Worm (Caenorhabditis elegans) whole organism, L4 larva: ENCODE results near the gene pqn-22.
A peak's percentile ranks its signal among the peaks of the same experiment; 100 is the strongest.

ENCODE experiments used
- F10B5.3 ChIP-seq: sonication (generic microtip); optimal IDR thresholded peaks from 2 replicates; lab custom pipeline; 2016; ENCODE audit warnings: mild to moderate bottlenecking, missing genetic modification characterization, missing compliant biosample characterization
- F44E2.7 ChIP-seq: fragments of 200-800 bp; sonication (Bioruptor generic); IDR thresholded peaks from 2 replicates; pipeline ENCODE4 v2.1.2; 2022; ENCODE audit warnings: missing genetic modification characterization, missing compliant biosample characterization
- R02D3.7 ChIP-seq: fragments of 150-350 bp; sonication (generic microtip); optimal IDR thresholded peaks from 3 replicates; lab custom pipeline; 2014; ENCODE audit warnings: missing biosample characterization, missing genetic modification characterization
- T20F7.1 ChIP-seq: fragments of 200-800 bp; sonication (Bioruptor generic); optimal IDR thresholded peaks from 2 replicates; lab custom pipeline; 2018; ENCODE audit warnings: mild to moderate bottlenecking, missing genetic modification characterization, missing compliant biosample characterization
- Y48G9A.11 ChIP-seq: fragments of 200-800 bp; sonication (Bioruptor generic); IDR thresholded peaks from 2 replicates; pipeline ENCODE4 v1.3.6; 2022; ENCODE audit warnings: missing genetic modification reagents, missing genetic modification characterization, missing compliant biosample characterization
- aha-1 ChIP-seq: fragments of 150-350 bp; peaks from one replicate; lab custom pipeline; 2014; ENCODE audit warnings: missing biosample characterization, missing genetic modification characterization
- attf-4 ChIP-seq: sonication (generic microtip); optimal IDR thresholded peaks from 3 replicates; lab custom pipeline; 2017; ENCODE audit warnings: missing biosample characterization, missing genetic modification characterization
- ceh-20 ChIP-seq: fragments of 200-800 bp; sonication (Bioruptor generic); IDR thresholded peaks from 2 replicates; pipeline ENCODE4 v1.3.6; 2022; ENCODE audit warnings: missing genetic modification reagents, missing genetic modification characterization, missing compliant biosample characterization
- ceh-44 ChIP-seq: fragments of 200-800 bp; sonication (Bioruptor generic); IDR thresholded peaks from 2 replicates; pipeline ENCODE4 v1.3.6; 2022; ENCODE audit warnings: missing genetic modification reagents, missing genetic modification characterization, missing compliant biosample characterization
- daf-12 ChIP-seq: fragments of 150-350 bp; optimal IDR thresholded peaks from 2 replicates; lab custom pipeline; 2014; ENCODE audit warnings: missing biosample characterization, missing genetic modification reagents, missing genetic modification characterization
- daf-16 ChIP-seq, 3 experiments: sonication (generic microtip); optimal IDR thresholded peaks; 2 replicates each; lab custom pipeline; 2016 to 2017; ENCODE audit warnings: missing genetic modification characterization in 3 of 3, missing genetic modification reagents in 3 of 3, mild to moderate bottlenecking in 2 of 3, missing compliant biosample characterization in 2 of 3, missing biosample characterization in 1 of 3, moderate library complexity in 1 of 3
- daf-19 ChIP-seq: fragments of 200-800 bp; sonication (Bioruptor generic); conservative IDR thresholded peaks from 2 replicates; pipeline ENCODE4 v1.3.6; 2022; ENCODE audit warnings: missing genetic modification characterization, missing compliant biosample characterization
- dmd-6 ChIP-seq: fragments of 200-800 bp; sonication (Bioruptor generic); IDR thresholded peaks from 2 replicates; pipeline ENCODE4 v1.3.6; 2022; ENCODE audit warnings: missing genetic modification reagents, missing genetic modification characterization, missing compliant biosample characterization
- dmd-8 ChIP-seq: fragments of 200-800 bp; sonication (Bioruptor generic); IDR thresholded peaks from 2 replicates; pipeline ENCODE4 v1.3.6; 2022; ENCODE audit warnings: missing genetic modification characterization, missing compliant biosample characterization
- dmd-9 ChIP-seq: fragments of 200-800 bp; sonication (Bioruptor generic); IDR thresholded peaks from 2 replicates; pipeline ENCODE4 v1.3.6; 2022; ENCODE audit warnings: missing genetic modification reagents, missing genetic modification characterization, missing compliant biosample characterization
- dpl-1 ChIP-seq: fragments of 150-350 bp; optimal IDR thresholded peaks from 2 replicates; lab custom pipeline; 2014; ENCODE audit warnings: missing biosample characterization, missing genetic modification reagents, missing genetic modification characterization
- dve-1 ChIP-seq: sonication (generic microtip); optimal IDR thresholded peaks from 2 replicates; lab custom pipeline; 2017; ENCODE audit warnings: antibody characterized with exemption, mild to moderate bottlenecking, missing genetic modification characterization, missing compliant biosample characterization; ENCODE audit not compliant: insufficient read depth
- egl-27 ChIP-seq: sonication (generic microtip); optimal IDR thresholded peaks from 3 replicates; lab custom pipeline; 2017; ENCODE audit warnings: missing biosample characterization, missing genetic modification reagents, missing genetic modification characterization
- egl-43 ChIP-seq: fragments of 200-800 bp; sonication (Bioruptor generic); IDR thresholded peaks from 2 replicates; pipeline ENCODE4 v1.3.6; 2022; ENCODE audit warnings: missing genetic modification reagents, missing genetic modification characterization, missing compliant biosample characterization
- hlh-11 ChIP-seq: fragments of 200-800 bp; sonication (Bioruptor generic); optimal IDR thresholded peaks from 2 replicates; lab custom pipeline; 2018; ENCODE audit warnings: mild to moderate bottlenecking, missing genetic modification characterization, missing compliant biosample characterization
- hlh-30 ChIP-seq: sonication (generic microtip); optimal IDR thresholded peaks from 2 replicates; lab custom pipeline; 2017; ENCODE audit warnings: antibody characterized with exemption, mild to moderate bottlenecking, missing genetic modification characterization, missing compliant biosample characterization; ENCODE audit not compliant: insufficient read depth
- lim-7 ChIP-seq: fragments of 200-800 bp; sonication (Bioruptor generic); IDR thresholded peaks from 2 replicates; pipeline ENCODE4 v1.3.6; 2022; ENCODE audit warnings: missing genetic modification characterization, missing compliant biosample characterization
- lsy-2 ChIP-seq, 2 experiments: fragments of 150-350 bp in 1 of 2; sonication (generic microtip) in 1 of 2; optimal IDR thresholded peaks; 2 replicates each; lab custom pipeline; 2014 to 2017; ENCODE audit warnings: missing biosample characterization in 2 of 2, missing genetic modification characterization in 2 of 2
- mdl-1 ChIP-seq, 2 experiments: fragments of 150-350 bp in 1 of 2; sonication (generic microtip) in 1 of 2; optimal IDR thresholded peaks; 2 replicates each; lab custom pipeline; 2014 to 2017; ENCODE audit warnings: missing biosample characterization in 2 of 2, missing genetic modification characterization in 2 of 2
- mep-1 ChIP-seq: fragments of 150-350 bp; sonication (generic microtip); optimal IDR thresholded peaks from 3 replicates; lab custom pipeline; 2014; ENCODE audit warnings: missing biosample characterization, missing genetic modification characterization
- nhr-25 ChIP-seq: sonication (generic microtip); optimal IDR thresholded peaks from 2 replicates; lab custom pipeline; 2017; ENCODE audit warnings: missing genetic modification characterization, mild to moderate bottlenecking, missing compliant biosample characterization, antibody characterized with exemption, moderate library complexity, borderline replicate concordance; ENCODE audit not compliant: insufficient read depth
- nhr-28 ChIP-seq: fragments of 150-350 bp; optimal IDR thresholded peaks from 2 replicates; lab custom pipeline; 2014; ENCODE audit warnings: missing biosample characterization, missing genetic modification characterization
- nhr-6 ChIP-seq: fragments of 150-350 bp; optimal IDR thresholded peaks from 2 replicates; lab custom pipeline; 2014; ENCODE audit warnings: missing biosample characterization, missing genetic modification characterization
- nhr-77 ChIP-seq: fragments of 150-350 bp; optimal IDR thresholded peaks from 2 replicates; lab custom pipeline; 2014; ENCODE audit warnings: missing biosample characterization, missing genetic modification characterization
- pha-4 ChIP-seq, 2 experiments: fragments of 150-350 bp in 1 of 2; fragments of 200-800 bp in 1 of 2; sonication (Bioruptor generic) in 1 of 2; IDR thresholded peaks in 1 of 2; optimal IDR thresholded peaks in 1 of 2; 2 replicates each; pipeline versions ENCODE4 v1.3.6 to Lab custom; 2014 to 2022; ENCODE audit warnings: missing genetic modification characterization in 2 of 2, missing genetic modification reagents in 2 of 2, missing biosample characterization in 1 of 2, missing compliant biosample characterization in 1 of 2
- php-3 ChIP-seq: fragments of 200-800 bp; sonication (Bioruptor generic); IDR thresholded peaks from 2 replicates; pipeline ENCODE4 v1.3.6; 2022; ENCODE audit warnings: missing genetic modification reagents, missing genetic modification characterization, missing compliant biosample characterization
- pqm-1 ChIP-seq: sonication (generic microtip); optimal IDR thresholded peaks from 2 replicates; lab custom pipeline; 2017; ENCODE audit warnings: missing biosample characterization, missing genetic modification characterization
- set-16 ChIP-seq: fragments of 200-800 bp; sonication (Bioruptor generic); IDR thresholded peaks from 2 replicates; pipeline ENCODE4 v1.3.6; 2022; ENCODE audit warnings: missing genetic modification reagents, missing genetic modification characterization, missing compliant biosample characterization
- unc-62 ChIP-seq, 3 experiments: fragments of 150-350 bp in 1 of 3; sonication (generic microtip); optimal IDR thresholded peaks in 2 of 3; peaks in 1 of 3; 1 replicate in 1 of 3; 2 replicates in 2 of 3; lab custom pipeline; 2014 to 2017; ENCODE audit warnings: missing biosample characterization in 3 of 3, missing genetic modification characterization in 3 of 3, missing genetic modification reagents in 3 of 3, missing genotype in 1 of 3
- ztf-11 ChIP-seq: fragments of 150-350 bp; optimal IDR thresholded peaks from 2 replicates; lab custom pipeline; 2014; ENCODE audit warnings: missing biosample characterization, missing genetic modification characterization

The pqn-22 gene

DNA sequence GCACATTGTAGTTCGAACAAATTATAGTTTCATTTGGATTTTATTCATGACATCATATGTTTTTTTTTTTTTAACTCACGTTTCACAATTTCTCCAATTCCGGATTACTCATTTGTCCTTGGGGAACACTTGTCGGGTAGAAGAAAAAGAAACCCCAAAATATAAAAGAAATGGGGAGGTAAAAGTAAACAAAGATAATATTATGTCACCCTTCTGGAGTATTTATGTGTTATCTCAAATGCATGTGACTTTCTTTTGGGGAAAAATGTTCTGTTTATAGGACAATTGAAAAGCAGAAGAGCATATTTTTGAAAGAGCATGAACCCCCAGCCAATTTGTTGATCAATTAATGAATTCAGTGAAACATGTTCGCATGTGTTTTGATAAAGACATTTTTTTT is 18.4 kb upstream of the pqn-22 start:
- TF ChIP-seq pha-4 (GFP tag; IDR thresholded peaks at IDR 0.05; lab: Robert Waterston, UW) (no peak), pha-4 (tag; optimal IDR thresholded peaks at IDR 0.05; lab: Kevin White, UChicago) (peak; percentile 36), daf-16 (GFP tag; optimal IDR thresholded peaks at IDR 0.05; lab: Kevin White, UChicago) (no peak), daf-16 (tag; optimal IDR thresholded peaks at IDR 0.05; lab: Kevin White, UChicago) (peak; percentile 77), daf-12 (tag; lab: Kevin White, UChicago) (no peak), hlh-30 (peak; percentile 16), dve-1 (tag; lab: Kevin White, UChicago) (peak; percentile 40), php-3 (GFP tag; lab: Robert Waterston, UW) (0 out of 2 replicates have a peak, but pooled peaks have one; percentile 23), nhr-28 (tag; lab: Kevin White, UChicago) (peak; percentile 25), T20F7.1 (GFP tag; lab: Kevin White, UChicago) (no peak)

DNA sequence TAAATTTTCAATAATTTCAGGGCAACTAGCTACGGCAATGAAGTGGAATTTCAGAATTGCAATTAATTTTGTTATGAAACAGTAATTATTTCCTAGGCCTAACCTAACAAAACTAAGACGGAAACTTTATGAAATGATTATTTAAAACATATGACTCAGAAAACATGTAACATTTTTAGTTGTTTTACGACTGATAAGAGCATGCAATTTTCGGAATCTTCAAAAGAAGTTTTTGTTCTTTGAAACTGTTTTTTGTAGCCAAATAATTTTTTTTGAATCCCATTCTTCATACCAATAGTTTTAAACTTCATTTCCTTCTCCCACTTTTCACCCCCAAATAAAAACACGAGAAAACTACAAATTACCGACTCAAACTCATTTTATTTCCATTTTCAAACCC is 15.6 kb upstream of the pqn-22 start:
- TF ChIP-seq dmd-9 (GFP tag; lab: Robert Waterston, UW), result no peak
- TF ChIP-seq php-3 (GFP tag; lab: Robert Waterston, UW), result peak; percentile 22; the same call in 1 of the 2 replicates
- TF ChIP-seq pqm-1, result peak; percentile 16
- TF ChIP-seq daf-16 (GFP tag; optimal IDR thresholded peaks at IDR 0.05; lab: Kevin White, UChicago), result no peak
- peak; percentile 23 for TF ChIP-seq daf-16 (tag; optimal IDR thresholded peaks at IDR 0.05; lab: Kevin White, UChicago)
- TF ChIP-seq Y48G9A.11, result no peak
- peak; percentile 11; the same call in 1 of the 2 replicates for TF ChIP-seq dmd-6 (GFP tag; lab: Robert Waterston, UW)
- TF ChIP-seq nhr-6 (tag; lab: Kevin White, UChicago), result no peak
- TF ChIP-seq nhr-28 (tag; lab: Kevin White, UChicago), result peak; percentile 64

DNA sequence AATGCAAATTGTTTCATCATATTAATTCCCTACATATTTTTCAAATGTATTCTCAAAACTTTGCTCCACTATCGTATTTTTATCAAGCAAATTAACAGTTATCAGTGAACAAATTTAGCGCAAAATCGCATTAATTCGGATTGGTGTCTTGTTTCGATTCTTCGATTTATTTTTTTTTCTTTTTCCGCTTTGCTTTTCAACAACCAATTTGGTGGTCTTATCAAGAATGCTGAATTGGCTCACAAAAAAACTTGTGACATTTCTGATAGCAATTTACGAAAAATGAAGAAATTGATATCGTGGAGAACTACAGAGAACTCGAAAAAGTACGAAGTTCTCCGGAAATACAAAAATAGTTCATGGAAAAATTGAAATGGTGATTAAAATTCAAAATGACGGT is 15.0 kb upstream of the pqn-22 start:
- TF ChIP-seq dmd-8 (GFP tag; lab: Robert Waterston, UW), result no peak
- peak; percentile 71 for TF ChIP-seq nhr-28 (tag; lab: Kevin White, UChicago)
- TF ChIP-seq dve-1 (tag; lab: Kevin White, UChicago), result peak; percentile 58
- no peak for TF ChIP-seq attf-4
- TF ChIP-seq ceh-20 (GFP tag; lab: Robert Waterston, UW), result no peak
- no peak for TF ChIP-seq egl-27
- no peak for TF ChIP-seq ztf-11 (tag; lab: Kevin White, UChicago)
- peak; percentile 26 for TF ChIP-seq nhr-77 (tag; lab: Kevin White, UChicago)
- TF ChIP-seq pqm-1, result peak; percentile 92
- TF ChIP-seq daf-16 (GFP tag; optimal IDR thresholded peaks at IDR 0.05; lab: Kevin White, UChicago), result no peak
- peak; percentile 82 for TF ChIP-seq daf-16 (tag; optimal IDR thresholded peaks at IDR 0.05; lab: Kevin White, UChicago)
- no peak for TF ChIP-seq T20F7.1 (GFP tag; lab: Kevin White, UChicago)
- no peak for TF ChIP-seq nhr-25
- TF ChIP-seq lsy-2 (tag; optimal IDR thresholded peaks at IDR 0.05; lab: Kevin White, UChicago), result no peak
- no peak for TF ChIP-seq daf-19 (GFP tag; lab: Robert Waterston, UW)
- TF ChIP-seq egl-43 (GFP tag; lab: Robert Waterston, UW), result no peak
- no peak for TF ChIP-seq lim-7 (GFP tag; lab: Robert Waterston, UW)
- no peak for TF ChIP-seq set-16 (GFP tag; lab: Robert Waterston, UW)
- TF ChIP-seq F44E2.7 (GFP tag; lab: Robert Waterston, UW), result no peak
- TF ChIP-seq R02D3.7 (tag; lab: Kevin White, UChicago), result no peak
- no peak for TF ChIP-seq mdl-1 (tag; optimal IDR thresholded peaks at IDR 0.05; lab: Kevin White, UChicago)
- no peak for TF ChIP-seq dpl-1
- TF ChIP-seq F10B5.3 (tag; lab: Kevin White, UChicago), result no peak
- TF ChIP-seq php-3 (GFP tag; lab: Robert Waterston, UW), result no peak
- TF ChIP-seq ceh-44 (GFP tag; lab: Robert Waterston, UW), result no peak
- TF ChIP-seq hlh-11, result no peak

DNA sequence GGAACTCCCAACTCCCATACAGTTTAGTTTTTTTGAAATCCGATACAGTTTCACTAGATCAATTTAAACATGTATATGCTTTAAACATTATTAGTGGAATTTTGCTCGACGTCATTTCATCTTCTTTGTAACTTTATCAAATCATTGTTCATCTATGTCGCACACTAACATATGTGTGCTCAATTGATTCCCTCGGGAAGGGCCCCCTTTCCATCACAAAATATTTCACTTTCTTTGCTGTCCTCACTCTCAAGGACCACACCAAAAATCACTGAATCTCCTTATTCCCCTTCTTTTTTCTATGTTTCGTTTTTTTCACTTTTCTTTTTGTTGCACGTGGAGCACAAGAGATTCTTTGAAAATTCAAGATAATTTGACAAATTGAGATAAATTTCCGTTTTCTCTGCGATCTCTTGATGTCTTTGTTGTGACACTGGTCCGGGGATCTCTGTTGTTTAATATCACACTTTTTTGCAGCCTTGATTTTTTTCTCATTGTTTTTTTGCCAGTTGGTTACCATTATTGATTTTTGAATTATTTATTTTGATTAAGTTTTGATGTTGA is 13.8 kb upstream of the pqn-22 start:
- TF ChIP-seq mep-1 (tag; lab: Kevin White, UChicago) (no peak), unc-62 (GFP tag; optimal IDR thresholded peaks at IDR 0.05 in 1 of 2; lab: Kevin White, UChicago) (peak in 1 of 2 experiments; percentile 69), unc-62 (tag; optimal IDR thresholded peaks at IDR 0.05; lab: Kevin White, UChicago) (no peak), aha-1 (tag; lab: Kevin White, UChicago) (peak; percentile 5)
